Fruit fly (Drosophila melanogaster): ENCODE results near the gene CG9706.

DNA sequence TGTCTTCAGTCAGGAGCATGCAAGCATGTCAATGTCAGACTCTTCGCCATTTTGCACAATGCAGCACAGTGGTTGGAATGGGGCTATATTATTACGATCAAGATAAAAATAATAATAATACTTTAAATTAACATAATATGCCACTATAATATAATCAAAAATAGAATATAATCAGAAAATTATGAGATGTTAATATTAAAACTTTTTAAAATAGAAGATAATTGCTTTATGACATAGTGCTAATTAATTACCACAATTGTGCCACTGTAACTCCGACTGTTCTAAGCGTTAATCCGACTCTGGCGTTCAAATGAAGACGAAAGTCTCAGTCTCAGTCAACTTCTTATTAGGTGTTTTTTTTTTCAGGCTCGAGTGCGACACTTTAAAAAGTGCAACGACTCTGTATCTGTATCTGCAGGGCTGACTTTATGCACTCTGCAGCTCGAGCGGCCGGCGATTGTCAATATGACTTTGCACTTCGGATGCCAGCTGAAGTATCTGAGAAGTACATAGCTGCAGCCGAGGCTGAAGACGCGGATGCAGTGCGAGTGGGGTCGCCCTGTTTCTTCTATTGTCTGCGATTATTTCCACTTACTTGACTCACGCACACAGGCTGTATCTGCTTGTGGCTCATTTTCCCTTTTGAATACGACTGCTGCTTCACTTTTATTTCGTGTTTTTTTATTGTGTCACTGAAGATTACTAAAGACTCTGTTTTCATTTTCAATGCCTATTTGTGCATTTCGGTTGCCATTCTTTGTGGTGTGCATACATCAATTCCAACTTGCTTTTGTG, 20.4 kb upstream of the CG9706 start:
- TF ChIP-seq psq (optimal IDR thresholded peaks at IDR 0.05) = no peak
- TF ChIP-seq pan (optimal IDR thresholded peaks at IDR 0.05) = no peak

Data from whole organism.